Worm (Caenorhabditis elegans) whole organism, L4 larva: Measurements from ENCODE around the gene str-129.

Source experiments
- ZK337.2 ChIP-seq: fragments of 200-800 bp; sonication (Bioruptor generic); IDR thresholded peaks from 2 replicates; pipeline ENCODE4 v1.3.6; 2022; ENCODE audit warnings: missing genetic modification reagents, missing genetic modification characterization, missing compliant biosample characterization
- aha-1 ChIP-seq: fragments of 150-350 bp; peaks from one replicate; lab custom pipeline; 2014; ENCODE audit warnings: missing biosample characterization, missing genetic modification characterization
- aly-2 ChIP-seq: sonication (generic microtip); optimal IDR thresholded peaks from 2 replicates; lab custom pipeline; 2018; ENCODE audit warnings: missing biosample characterization, missing genetic modification characterization
- ama-1 ChIP-seq: fragments of 150-350 bp; optimal IDR thresholded peaks from 2 replicates; lab custom pipeline; 2014; ENCODE audit warnings: inconsistent platforms, mixed read lengths
- attf-4 ChIP-seq: sonication (generic microtip); optimal IDR thresholded peaks from 3 replicates; lab custom pipeline; 2017; ENCODE audit warnings: missing biosample characterization, missing genetic modification characterization
- ceh-62 ChIP-seq: sonication (generic microtip); optimal IDR thresholded peaks from 2 replicates; lab custom pipeline; 2017; ENCODE audit warnings: missing biosample characterization, missing genetic modification characterization
- ces-1 ChIP-seq: fragments of 150-350 bp; sonication (generic microtip); optimal IDR thresholded peaks from 4 replicates; lab custom pipeline; 2014; ENCODE audit warnings: missing biosample characterization, missing genetic modification reagents, missing genetic modification characterization
- daf-12 ChIP-seq: fragments of 150-350 bp; optimal IDR thresholded peaks from 2 replicates; lab custom pipeline; 2014; ENCODE audit warnings: missing biosample characterization, missing genetic modification reagents, missing genetic modification characterization
- daf-8 ChIP-seq: fragments of 200-800 bp; sonication (Bioruptor generic); IDR thresholded peaks from 2 replicates; pipeline ENCODE4 v1.3.6; 2022; ENCODE audit warnings: missing genetic modification characterization, missing compliant biosample characterization
- dmd-6 ChIP-seq: fragments of 200-800 bp; sonication (Bioruptor generic); IDR thresholded peaks from 2 replicates; pipeline ENCODE4 v1.3.6; 2022; ENCODE audit warnings: missing genetic modification reagents, missing genetic modification characterization, missing compliant biosample characterization
- duxl-1 ChIP-seq: sonication (generic microtip); optimal IDR thresholded peaks from 2 replicates; lab custom pipeline; 2016; ENCODE audit warnings: mild to moderate bottlenecking, missing genetic modification characterization, moderate library complexity, missing compliant biosample characterization; ENCODE audit not compliant: poor library complexity
- egl-43 ChIP-seq: fragments of 200-800 bp; sonication (Bioruptor generic); IDR thresholded peaks from 2 replicates; pipeline ENCODE4 v1.3.6; 2022; ENCODE audit warnings: missing genetic modification reagents, missing genetic modification characterization, missing compliant biosample characterization
- fos-1 ChIP-seq: fragments of 150-350 bp; optimal IDR thresholded peaks from 2 replicates; lab custom pipeline; 2014; ENCODE audit warnings: missing biosample characterization, missing genetic modification characterization
- gei-8 ChIP-seq: fragments of 200-800 bp; sonication (Bioruptor generic); optimal IDR thresholded peaks from 2 replicates; lab custom pipeline; 2018; ENCODE audit warnings: mild to moderate bottlenecking, missing genetic modification characterization, missing compliant biosample characterization
- hlh-11 ChIP-seq: fragments of 200-800 bp; sonication (Bioruptor generic); optimal IDR thresholded peaks from 2 replicates; lab custom pipeline; 2018; ENCODE audit warnings: mild to moderate bottlenecking, missing genetic modification characterization, missing compliant biosample characterization
- hlh-30 ChIP-seq: sonication (generic microtip); optimal IDR thresholded peaks from 2 replicates; lab custom pipeline; 2017; ENCODE audit warnings: antibody characterized with exemption, mild to moderate bottlenecking, missing genetic modification characterization, missing compliant biosample characterization; ENCODE audit not compliant: insufficient read depth
- lin-15B ChIP-seq: fragments of 150-350 bp; sonication (generic microtip); optimal IDR thresholded peaks from 3 replicates; lab custom pipeline; 2014; ENCODE audit warnings: missing biosample characterization, missing genetic modification characterization
- lin-38 ChIP-seq: fragments of 200-800 bp; sonication (Bioruptor generic); IDR thresholded peaks from 2 replicates; pipeline ENCODE4 v1.3.6; 2022; ENCODE audit warnings: missing genetic modification reagents, missing genetic modification characterization, missing compliant biosample characterization
- lir-3 ChIP-seq: sonication (generic microtip); optimal IDR thresholded peaks from 2 replicates; lab custom pipeline; 2016; ENCODE audit warnings: mild to moderate bottlenecking, missing genetic modification characterization, missing compliant biosample characterization
- madf-9 ChIP-seq: fragments of 200-800 bp; sonication (Bioruptor generic); conservative IDR thresholded peaks from 2 replicates; pipeline ENCODE4 v1.3.6; 2022; ENCODE audit warnings: missing genetic modification reagents, missing genetic modification characterization, missing compliant biosample characterization
- mdl-1 ChIP-seq, 2 experiments: fragments of 150-350 bp in 1 of 2; sonication (generic microtip) in 1 of 2; optimal IDR thresholded peaks; 2 replicates each; lab custom pipeline; 2014 to 2017; ENCODE audit warnings: missing biosample characterization in 2 of 2, missing genetic modification characterization in 2 of 2
- mxl-3 ChIP-seq: fragments of 200-800 bp; sonication (Bioruptor generic); optimal IDR thresholded peaks from 2 replicates; lab custom pipeline; 2018; ENCODE audit warnings: mild to moderate bottlenecking, missing genetic modification characterization, missing compliant biosample characterization
- nhr-237 ChIP-seq: sonication (generic microtip); optimal IDR thresholded peaks from 2 replicates; lab custom pipeline; 2017; ENCODE audit warnings: missing biosample characterization, missing genetic modification characterization
- nhr-48 ChIP-seq: sonication (generic microtip); optimal IDR thresholded peaks from 2 replicates; lab custom pipeline; 2016; ENCODE audit warnings: mild to moderate bottlenecking, missing genetic modification characterization, missing compliant biosample characterization
- nhr-76 ChIP-seq: fragments of 150-350 bp; optimal IDR thresholded peaks from 2 replicates; lab custom pipeline; 2014; ENCODE audit warnings: missing biosample characterization, missing genetic modification characterization
- saeg-2 ChIP-seq: fragments of 200-800 bp; sonication (Bioruptor generic); IDR thresholded peaks from 2 replicates; pipeline ENCODE4 v1.3.6; 2022; ENCODE audit warnings: missing genetic modification reagents, missing genetic modification characterization, missing compliant biosample characterization
- snpc-1.2 ChIP-seq: fragments of 200-800 bp; sonication (Bioruptor generic); IDR thresholded peaks from 2 replicates; pipeline ENCODE4 v1.3.6; 2022; ENCODE audit warnings: missing genetic modification reagents, missing genetic modification characterization, missing compliant biosample characterization
- spr-1 ChIP-seq: sonication (generic microtip); optimal IDR thresholded peaks from 2 replicates; lab custom pipeline; 2016; ENCODE audit warnings: mild to moderate bottlenecking, missing genetic modification characterization, missing compliant biosample characterization
- unc-62 ChIP-seq, 3 experiments: fragments of 150-350 bp in 1 of 3; sonication (generic microtip); optimal IDR thresholded peaks in 2 of 3; peaks in 1 of 3; 1 replicate in 1 of 3; 2 replicates in 2 of 3; lab custom pipeline; 2014 to 2017; ENCODE audit warnings: missing biosample characterization in 3 of 3, missing genetic modification characterization in 3 of 3, missing genetic modification reagents in 3 of 3, missing genotype in 1 of 3
- zip-11 ChIP-seq: fragments of 200-800 bp; sonication (Bioruptor generic); IDR thresholded peaks from 2 replicates; pipeline ENCODE4 v1.3.6; 2022; ENCODE audit warnings: missing genetic modification characterization, missing compliant biosample characterization
- zip-2 ChIP-seq: fragments of 150-350 bp; optimal IDR thresholded peaks from 2 replicates; lab custom pipeline; 2014; ENCODE audit warnings: missing biosample characterization, missing genetic modification characterization

str-129 gene

DNA sequence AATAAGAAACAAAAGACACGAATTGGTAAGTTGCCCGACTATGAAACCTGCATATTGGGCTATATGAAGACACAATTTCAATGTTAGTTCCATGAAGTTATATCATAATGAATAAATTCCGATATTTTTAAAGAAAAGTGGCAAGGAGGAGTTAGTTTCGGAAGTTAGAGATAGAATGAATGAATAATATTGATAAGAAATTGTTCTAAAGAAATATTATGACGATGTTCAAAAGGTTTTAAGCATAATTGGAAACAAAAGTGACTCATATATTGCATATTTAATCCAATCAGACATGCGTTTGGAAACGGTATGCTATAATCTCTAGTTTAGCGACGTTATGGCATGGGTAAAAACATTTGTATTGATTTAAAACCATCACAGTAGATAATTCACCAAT, 22.6 kb downstream of the str-129 start, which contains the start of gene str-143:
Gene str-143, minus strand, starts transcription at position 101 of the 400 bp plus-strand sequence.
- peak in 1 of 2 experiments; percentile 17 for TF ChIP-seq unc-62 (GFP tag; optimal IDR thresholded peaks at IDR 0.05 in 1 of 2; lab: Kevin White, UChicago)
- no peak for TF ChIP-seq unc-62 (tag; optimal IDR thresholded peaks at IDR 0.05; lab: Kevin White, UChicago)
- TF ChIP-seq hlh-11 (tag; lab: Kevin White, UChicago), result no peak

DNA sequence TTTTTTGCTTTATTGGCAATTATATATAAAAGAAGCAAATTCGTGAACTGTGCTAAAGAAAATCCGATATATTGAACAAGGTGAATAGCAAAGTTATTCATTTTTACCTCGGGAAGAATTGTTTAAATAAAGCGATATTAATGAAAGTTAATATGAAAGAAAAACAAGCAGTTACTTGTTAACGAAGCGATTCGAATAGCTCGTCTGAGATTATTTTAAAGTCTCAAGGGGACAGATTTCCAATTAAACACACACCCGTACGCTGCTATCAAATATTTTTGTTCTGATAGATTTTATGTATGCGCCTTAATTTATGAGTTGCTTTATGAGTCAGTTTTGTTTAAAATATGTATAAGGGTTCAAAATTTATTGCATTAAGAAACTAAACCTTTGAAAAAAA, 24.5 kb downstream of the str-129 start, which contains the start of gene str-140:
Gene str-140, minus strand, starts transcription at position 101 of the 400 bp plus-strand sequence.
- TF ChIP-seq ces-1 (GFP tag; lab: Kevin White, UChicago) (no peak), duxl-1 (tag; lab: Kevin White, UChicago) (no peak), unc-62 (GFP tag; optimal IDR thresholded peaks at IDR 0.05 in 1 of 2; lab: Kevin White, UChicago) (no peak), unc-62 (tag; optimal IDR thresholded peaks at IDR 0.05; lab: Kevin White, UChicago) (no peak), gei-8 (GFP tag; lab: Kevin White, UChicago) (no peak)

DNA sequence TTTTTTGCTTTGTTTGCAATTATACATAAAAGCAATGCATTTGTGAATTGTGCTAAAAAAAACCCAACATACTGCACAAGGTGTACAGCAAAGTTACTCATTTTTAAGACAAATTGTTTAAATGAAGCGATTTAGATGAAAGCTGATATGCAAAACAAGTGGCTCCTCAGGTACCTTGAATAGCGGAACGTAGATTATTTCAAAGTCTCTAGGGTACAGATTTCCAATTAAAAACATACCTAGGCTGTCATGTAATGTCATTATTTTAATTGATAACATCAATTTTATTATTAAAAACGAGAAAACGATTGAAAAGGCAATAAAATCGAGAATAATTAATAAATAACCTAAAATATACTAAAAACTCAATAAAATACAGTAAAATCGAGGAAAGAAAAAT, 30.2 kb downstream of the str-129 start, which contains the start of gene str-139:
Gene str-139, minus strand, starts transcription at position 101 of the 400 bp plus-strand sequence.
- TF ChIP-seq lin-38 (GFP tag; lab: Robert Waterston, UW) (no peak), aly-2 (tag; lab: Kevin White, UChicago) (no peak), mxl-3 (GFP tag; lab: Kevin White, UChicago) (no peak), daf-12 (tag; lab: Kevin White, UChicago) (no peak), daf-8 (GFP tag; lab: Robert Waterston, UW) (no peak), ZK337.2 (GFP tag; lab: Robert Waterston, UW) (no peak), spr-1 (tag; lab: Kevin White, UChicago) (no peak), zip-2 (tag; lab: Kevin White, UChicago) (no peak), ceh-62 (tag; lab: Kevin White, UChicago) (no peak), zip-11 (GFP tag; lab: Robert Waterston, UW) (no peak), lin-15B (tag; lab: Kevin White, UChicago) (no peak), saeg-2 (no peak), hlh-30 (tag; lab: Kevin White, UChicago) (no peak), madf-9 (GFP tag; lab: Robert Waterston, UW) (no peak), mdl-1 (tag; optimal IDR thresholded peaks at IDR 0.05; lab: Kevin White, UChicago) (no peak), dmd-6 (GFP tag; lab: Robert Waterston, UW) (no peak), unc-62 (GFP tag; optimal IDR thresholded peaks at IDR 0.05 in 1 of 2; lab: Kevin White, UChicago) (no peak), unc-62 (tag; optimal IDR thresholded peaks at IDR 0.05; lab: Kevin White, UChicago) (no peak), fos-1 (tag; lab: Kevin White, UChicago) (no peak), attf-4 (tag; lab: Kevin White, UChicago) (no peak), nhr-76 (tag; lab: Kevin White, UChicago) (no peak)

DNA sequence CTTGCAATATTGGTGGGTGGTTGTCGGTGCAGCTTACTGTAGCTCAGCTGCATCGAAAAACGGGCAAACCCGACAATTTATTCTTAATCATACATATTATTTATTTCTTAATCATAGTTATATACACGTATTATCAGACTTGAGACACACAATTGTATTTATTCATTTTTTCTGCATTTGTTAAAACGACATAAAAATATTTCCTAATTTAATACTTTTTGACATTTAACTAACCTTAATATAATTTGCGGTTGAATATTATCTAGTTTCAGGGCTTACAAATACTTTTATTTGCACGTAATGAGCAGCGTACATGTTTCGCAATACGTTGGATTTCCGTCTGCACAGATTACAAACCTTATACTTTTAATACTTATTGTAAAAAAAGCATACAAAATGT, 33.9 kb downstream of the str-129 start, which contains the start of gene str-138:
Gene str-138, plus strand, starts transcription at position 301 of the 400 bp plus-strand sequence.
- TF ChIP-seq mdl-1 (tag; optimal IDR thresholded peaks at IDR 0.05; lab: Kevin White, UChicago) (no peak), egl-43 (no peak), lir-3 (no peak), ama-1 (lab: Kevin White, UChicago) (no peak)

DNA sequence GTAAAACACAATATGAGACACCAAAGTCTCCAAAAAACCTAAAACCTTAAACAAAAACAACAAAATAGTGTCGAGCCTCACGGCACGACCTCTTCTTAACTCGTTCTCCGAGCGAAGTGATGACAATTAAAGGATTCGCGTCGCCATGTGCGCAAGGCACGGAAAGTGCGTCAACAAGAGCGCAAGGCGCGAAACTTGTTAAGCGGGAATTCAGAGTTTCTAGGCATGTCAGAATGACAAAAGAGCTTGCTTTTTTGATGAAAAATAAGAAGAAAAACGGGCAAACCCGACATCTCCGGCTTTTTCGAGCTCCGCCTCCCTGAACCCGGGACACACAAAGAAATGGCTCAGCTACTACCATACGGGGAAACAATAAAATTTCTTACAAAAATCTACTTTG, 34.5 kb downstream of the str-129 start:
- TF ChIP-seq snpc-1.2 (GFP tag; lab: Robert Waterston, UW), result 0 out of 2 replicates have a peak, but pooled peaks have one; percentile 24

DNA sequence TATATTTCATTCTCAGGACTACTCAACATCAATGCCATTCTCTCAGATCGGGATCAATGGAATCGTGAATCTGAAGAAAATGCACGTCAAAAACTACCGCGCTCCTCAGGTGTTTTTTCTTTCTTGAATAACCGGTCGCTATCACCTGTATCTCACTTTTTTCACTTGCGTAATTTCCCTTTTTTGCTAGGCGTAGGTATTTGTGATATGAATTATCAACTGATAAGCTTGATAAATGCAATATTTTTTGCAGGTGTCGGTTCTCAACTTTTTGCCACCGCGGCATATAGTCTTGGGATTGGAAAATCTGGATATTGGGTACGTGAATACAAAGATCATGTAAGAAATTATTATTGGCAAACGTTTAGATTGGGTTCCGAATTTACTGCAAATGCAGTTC, 37.1 kb downstream of the str-129 start:
- TF ChIP-seq nhr-48 (peak; percentile 23), unc-62 (GFP tag; optimal IDR thresholded peaks at IDR 0.05 in 1 of 2; lab: Kevin White, UChicago) (peak in 1 of 2 experiments; percentile 70), unc-62 (tag; optimal IDR thresholded peaks at IDR 0.05; lab: Kevin White, UChicago) (no peak), nhr-237 (no peak), aha-1 (tag; lab: Kevin White, UChicago) (peak; percentile 31)
